Worm (Caenorhabditis elegans): ENCODE measurements around the gene K08F8.7.
A peak's percentile ranks its signal among the peaks of the same experiment; 100 is the strongest.

Gene K08F8.7

DNA sequence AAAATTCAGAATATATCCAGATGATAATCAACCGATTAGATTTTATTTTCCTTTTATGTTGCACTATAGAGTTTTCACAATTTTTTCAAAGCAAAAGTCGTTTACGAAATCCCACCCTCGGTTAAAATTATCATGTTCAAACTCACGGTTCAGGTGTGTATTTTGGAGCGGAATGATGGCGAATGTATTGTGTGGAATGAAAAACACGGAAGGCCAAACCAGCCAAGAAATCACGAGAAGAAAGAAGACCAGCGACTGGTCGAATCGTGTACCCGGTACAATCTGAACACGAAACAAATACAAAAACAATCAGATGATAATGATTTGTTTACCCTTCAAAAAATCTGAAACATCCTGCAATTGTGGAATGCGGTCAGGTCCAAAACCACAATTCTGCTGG lies 8.2 kb upstream of the K08F8.7 start:
- TF ChIP-seq ceh-19 (GFP tag; optimal IDR thresholded peaks at IDR 0.05): no peak
- no peak for TF ChIP-seq unc-42 (tag; optimal IDR thresholded peaks at IDR 0.05)

DNA sequence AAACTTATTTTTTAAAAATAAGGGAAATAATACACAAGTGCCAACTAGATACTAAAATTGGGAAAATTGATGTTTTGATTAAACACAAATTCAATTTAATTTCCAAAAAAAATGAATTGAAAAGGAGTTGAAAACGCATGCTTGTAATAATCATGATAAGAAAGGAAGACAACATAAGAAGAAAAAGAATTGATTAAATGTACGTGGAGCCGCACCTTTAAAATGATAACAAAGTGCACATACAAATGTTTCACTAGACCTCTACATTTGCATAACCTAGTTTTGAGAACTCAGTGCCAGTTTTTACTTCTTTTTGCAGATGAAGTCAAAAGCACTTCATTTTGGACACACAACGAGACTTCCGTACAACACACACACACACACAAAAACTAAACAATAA lies 6.6 kb upstream of the K08F8.7 start:
- TF ChIP-seq ets-4 (tag; optimal IDR thresholded peaks at IDR 0.05) (no peak), pha-4 (tag; optimal IDR thresholded peaks at IDR 0.05) (no peak), lim-6 (tag; optimal IDR thresholded peaks at IDR 0.05) (no peak), ceh-48 (tag; optimal IDR thresholded peaks at IDR 0.05) (no peak)

DNA sequence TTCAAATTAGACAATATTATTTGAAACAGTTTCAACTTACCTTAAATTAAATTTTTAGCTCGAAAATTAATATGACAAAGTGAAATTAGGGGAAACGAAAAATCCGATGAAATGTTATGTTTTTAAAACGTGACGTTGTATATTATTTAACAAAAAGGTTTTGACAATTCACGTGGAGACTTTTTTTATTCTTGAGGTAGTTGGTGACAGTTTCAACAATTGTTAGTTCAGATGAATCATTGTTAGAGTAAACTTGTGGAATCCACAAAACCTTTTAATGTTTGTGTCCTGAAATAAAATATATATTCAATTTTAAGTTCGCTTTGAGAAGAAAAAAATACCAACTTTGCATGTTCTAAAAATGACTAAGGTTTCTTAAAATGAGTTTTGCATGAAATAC lies 4.3 kb upstream of the K08F8.7 start, which contains the start of gene fut-1:
Gene fut-1 (minus strand): TSS at position 101 of the 400 bp plus-strand sequence.
- no peak for TF ChIP-seq che-1 (tag; optimal IDR thresholded peaks at IDR 0.05)
- no peak for TF ChIP-seq tbx-2 (tag; optimal IDR thresholded peaks at IDR 0.05)
- TF ChIP-seq sox-2 (GFP tag; IDR thresholded peaks at IDR 0.05): no peak
- TF ChIP-seq sdc-2 (tag; optimal IDR thresholded peaks at IDR 0.05): no peak
- TF ChIP-seq hlh-13 (GFP tag; optimal IDR thresholded peaks at IDR 0.05): no peak
- TF ChIP-seq unc-3 (GFP tag; conservative IDR thresholded peaks at IDR 0.05): no peak
- no peak for TF ChIP-seq unc-3 (tag; optimal IDR thresholded peaks at IDR 0.05)
- TF ChIP-seq gmeb-2 (tag; optimal IDR thresholded peaks at IDR 0.05): no peak
- no peak for TF ChIP-seq pqm-1 (tag; optimal IDR thresholded peaks at IDR 0.05)
- TF ChIP-seq ceh-18 (tag; optimal IDR thresholded peaks at IDR 0.05): no peak
- TF ChIP-seq nfya-1 (tag; optimal IDR thresholded peaks at IDR 0.05): no peak
- TF ChIP-seq zip-5 (tag; optimal IDR thresholded peaks at IDR 0.05): no peak
- TF ChIP-seq pha-2 (tag; optimal IDR thresholded peaks at IDR 0.05): no peak
- TF ChIP-seq C08G9.2 (tag; optimal IDR thresholded peaks at IDR 0.05): no peak
- TF ChIP-seq C38D4.7 (GFP tag; optimal IDR thresholded peaks at IDR 0.05): no peak
- TF ChIP-seq fkh-10 (GFP tag; optimal IDR thresholded peaks at IDR 0.05): no peak

DNA sequence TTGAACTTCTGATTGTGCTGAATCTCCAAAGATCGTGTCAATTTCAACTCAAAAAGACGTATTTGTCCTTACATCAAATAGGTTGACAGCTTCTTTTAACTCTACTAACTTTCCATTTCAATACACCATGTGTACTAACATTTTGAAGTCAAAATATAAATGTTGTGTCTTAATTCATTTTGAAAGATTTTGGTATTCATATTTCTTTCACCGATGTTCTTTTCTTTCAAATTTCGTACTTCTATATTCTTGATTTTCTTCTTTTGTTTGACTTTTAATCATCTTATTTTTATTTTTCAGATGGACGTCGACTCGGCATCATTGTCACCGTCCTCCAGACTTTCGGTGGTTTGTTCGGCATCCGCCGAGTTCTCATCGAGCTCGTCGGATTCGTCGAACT lies 3.5 kb downstream of the K08F8.7 start, which contains the start of gene atf-2:
Gene atf-2 (plus strand): TSS at position 301 of the 400 bp plus-strand sequence.
- TF ChIP-seq F13H6.1 (tag; optimal IDR thresholded peaks at IDR 0.05) (no peak), ceh-9 (tag; optimal IDR thresholded peaks at IDR 0.05) (no peak), ceh-34 (tag; optimal IDR thresholded peaks at IDR 0.05) (no peak), nhr-232 (tag; optimal IDR thresholded peaks at IDR 0.05) (no peak), ceh-19 (GFP tag; optimal IDR thresholded peaks at IDR 0.05) (no peak), sox-4 (tag; optimal IDR thresholded peaks at IDR 0.05) (no peak), ceh-22 (tag; optimal IDR thresholded peaks at IDR 0.05) (no peak), sox-2 (GFP tag; IDR thresholded peaks at IDR 0.05) (no peak), pat-9 (tag; optimal IDR thresholded peaks at IDR 0.05) (no peak), unc-3 (GFP tag; conservative IDR thresholded peaks at IDR 0.05) (no peak), unc-3 (tag; optimal IDR thresholded peaks at IDR 0.05) (no peak), K09A11.1 (tag; optimal IDR thresholded peaks at IDR 0.05; ENCODE audit: insufficient read depth) (no peak)

DNA sequence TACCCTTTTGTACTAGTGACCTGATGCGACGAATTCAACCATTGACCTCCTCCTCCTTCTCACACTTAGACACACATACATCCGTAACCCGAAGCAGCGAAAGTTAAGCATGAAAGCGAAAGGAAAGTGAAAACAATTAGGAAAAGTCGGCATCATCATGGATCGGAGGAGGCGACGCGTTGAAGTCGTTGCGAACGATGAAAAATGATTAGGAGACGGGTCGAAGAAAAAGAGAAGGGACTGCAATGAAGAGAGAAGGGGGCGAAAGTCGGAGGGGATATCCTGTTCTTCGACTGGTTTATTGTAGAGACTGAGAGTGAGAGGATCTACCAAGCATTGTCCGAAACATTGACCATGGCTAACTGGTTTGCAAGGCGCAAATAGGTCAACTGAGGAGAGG lies 4.1 kb downstream of the K08F8.7 start:
- TF ChIP-seq unc-3 (GFP tag; conservative IDR thresholded peaks at IDR 0.05): no peak
- no peak for TF ChIP-seq unc-3 (tag; optimal IDR thresholded peaks at IDR 0.05)
- no peak for TF ChIP-seq ceh-22 (tag; optimal IDR thresholded peaks at IDR 0.05)
- no peak for TF ChIP-seq ceh-18 (tag; optimal IDR thresholded peaks at IDR 0.05)
- TF ChIP-seq ceh-34 (tag; optimal IDR thresholded peaks at IDR 0.05): no peak
- no peak for TF ChIP-seq ceh-19 (GFP tag; optimal IDR thresholded peaks at IDR 0.05)
- no peak for TF ChIP-seq che-1 (tag; optimal IDR thresholded peaks at IDR 0.05)
- no peak for TF ChIP-seq lin-11 (tag; optimal IDR thresholded peaks at IDR 0.05)
- TF ChIP-seq Y22D7AL.16 (tag; optimal IDR thresholded peaks at IDR 0.05): no peak
- no peak for TF ChIP-seq F13H6.1 (tag; optimal IDR thresholded peaks at IDR 0.05)
- peak; percentile 10 for TF ChIP-seq ama-1 (optimal IDR thresholded peaks at IDR 0.05)
- no peak for TF ChIP-seq ceh-2 (tag; optimal IDR thresholded peaks at IDR 0.05)
- TF ChIP-seq fax-1 (tag; optimal IDR thresholded peaks at IDR 0.05): no peak
- no peak for TF ChIP-seq pqm-1 (tag; optimal IDR thresholded peaks at IDR 0.05)
- peak; percentile 64 for TF ChIP-seq ceh-31 (tag; optimal IDR thresholded peaks at IDR 0.05)
- TF ChIP-seq pha-2 (tag; optimal IDR thresholded peaks at IDR 0.05): no peak
- peak; percentile 21 for TF ChIP-seq rnt-1 (tag; optimal IDR thresholded peaks at IDR 0.05)
- TF ChIP-seq pros-1 (tag; optimal IDR thresholded peaks at IDR 0.05): no peak
- no peak for TF ChIP-seq C08G9.2 (tag; optimal IDR thresholded peaks at IDR 0.05)
- no peak for TF ChIP-seq ceh-24 (tag; optimal IDR thresholded peaks at IDR 0.05)
- no peak for TF ChIP-seq tbx-7 (tag; optimal IDR thresholded peaks at IDR 0.05)
- TF ChIP-seq ceh-45 (GFP tag; IDR thresholded peaks at IDR 0.05): no peak
- no peak for TF ChIP-seq dve-1 (tag; optimal IDR thresholded peaks at IDR 0.05)
- no peak for TF ChIP-seq npax-4 (tag; optimal IDR thresholded peaks at IDR 0.05)
- TF ChIP-seq unc-86 (tag; optimal IDR thresholded peaks at IDR 0.05): no peak
- no peak for TF ChIP-seq sox-2 (GFP tag; IDR thresholded peaks at IDR 0.05)
- no peak for TF ChIP-seq K02D7.2 (tag; optimal IDR thresholded peaks at IDR 0.05)
- no peak for TF ChIP-seq ceh-48 (tag; optimal IDR thresholded peaks at IDR 0.05)

Data from whole organism, late embryonic.